Worm (Caenorhabditis elegans) whole organism, young adult: Measurements from ENCODE around the gene F09E10.7.

Experiments used
- B0019.2 ChIP-seq: fragments of 200-800 bp; sonication (Bioruptor generic); conservative IDR thresholded peaks from 2 replicates; pipeline ENCODE4 v1.3.6; 2022; ENCODE audit warnings: missing genetic modification reagents, missing genetic modification characterization, missing compliant biosample characterization
- B0035.1 ChIP-seq: sonication (generic microtip); optimal IDR thresholded peaks from 2 replicates; lab custom pipeline; 2016; ENCODE audit warnings: missing genetic modification characterization, mild to moderate bottlenecking, missing compliant biosample characterization, missing genotype, missing genetic modification reagents
- C06A6.2 ChIP-seq: fragments of 200-800 bp; sonication (Bioruptor generic); conservative IDR thresholded peaks from 2 replicates; pipeline ENCODE4 v1.3.6; 2022; ENCODE audit warnings: missing genetic modification characterization, missing compliant biosample characterization
- D2030.7 ChIP-seq: fragments of 200-800 bp; sonication (Bioruptor generic); IDR thresholded peaks from 2 replicates; pipeline ENCODE4 v1.3.6; 2022; ENCODE audit warnings: missing genetic modification reagents, missing genetic modification characterization, missing compliant biosample characterization
- F23B12.7 ChIP-seq: sonication (generic microtip); optimal IDR thresholded peaks from 2 replicates; lab custom pipeline; 2017; ENCODE audit warnings: missing genetic modification characterization, mild to moderate bottlenecking, missing compliant biosample characterization, antibody characterized with exemption, moderate library complexity; ENCODE audit not compliant: insufficient read depth
- T07F8.4 ChIP-seq: sonication (generic microtip); optimal IDR thresholded peaks from 2 replicates; lab custom pipeline; 2016; ENCODE audit warnings: mild to moderate bottlenecking, missing genetic modification characterization, moderate library complexity, missing compliant biosample characterization
- Y67H2A.10 ChIP-seq: fragments of 200-800 bp; sonication (Bioruptor generic); conservative IDR thresholded peaks from 2 replicates; pipeline ENCODE4 v1.3.6; 2022; ENCODE audit warnings: missing genetic modification reagents, missing genetic modification characterization, missing compliant biosample characterization
- Y79H2A.3 ChIP-seq: fragments of 200-800 bp; sonication (Bioruptor generic); conservative IDR thresholded peaks from 2 replicates; pipeline ENCODE4 v1.3.6; 2022; ENCODE audit warnings: missing genetic modification reagents, missing genetic modification characterization, missing compliant biosample characterization
- Y95B8A.8 ChIP-seq: fragments of 200-800 bp; sonication (Bioruptor generic); IDR thresholded peaks from 2 replicates; pipeline ENCODE4 v1.3.6; 2022; ENCODE audit warnings: missing genetic modification reagents, missing genetic modification characterization, missing compliant biosample characterization
- akir-1 ChIP-seq: fragments of 200-800 bp; sonication (Bioruptor generic); optimal IDR thresholded peaks from 2 replicates; lab custom pipeline; 2018; ENCODE audit warnings: mild to moderate bottlenecking, missing genetic modification characterization, moderate library complexity, missing compliant biosample characterization
- athp-1 ChIP-seq: sonication (generic microtip); optimal IDR thresholded peaks from 2 replicates; lab custom pipeline; 2017; ENCODE audit warnings: mild to moderate bottlenecking, missing genetic modification characterization, missing compliant biosample characterization
- attf-3 ChIP-seq: fragments of 200-800 bp; sonication (Bioruptor generic); conservative IDR thresholded peaks from 2 replicates; pipeline ENCODE4 v1.3.6; 2022; ENCODE audit warnings: missing genetic modification reagents, missing genetic modification characterization, missing compliant biosample characterization
- cebp-1 ChIP-seq, 2 experiments: fragments of 200-800 bp in 1 of 2; sonication (Bioruptor generic) in 1 of 2; sonication (generic microtip) in 1 of 2; IDR thresholded peaks in 1 of 2; optimal IDR thresholded peaks in 1 of 2; 2 replicates each; pipeline versions ENCODE4 v1.3.6 to Lab custom; 2017 to 2022; ENCODE audit warnings: missing compliant biosample characterization in 2 of 2, missing genetic modification characterization in 2 of 2, mild to moderate bottlenecking in 1 of 2, missing genetic modification reagents in 1 of 2, moderate library complexity in 1 of 2
- ceh-100 ChIP-seq: fragments of 200-800 bp; sonication (Bioruptor generic); IDR thresholded peaks from 2 replicates; pipeline ENCODE4 v1.3.6; 2022; ENCODE audit warnings: missing genetic modification reagents, missing genetic modification characterization, missing compliant biosample characterization
- ceh-27 ChIP-seq: fragments of 200-800 bp; sonication (Bioruptor generic); optimal IDR thresholded peaks from 2 replicates; lab custom pipeline; 2018; ENCODE audit warnings: mild to moderate bottlenecking, missing genetic modification characterization, moderate library complexity, missing compliant biosample characterization
- ceh-40 ChIP-seq: fragments of 200-800 bp; sonication (Bioruptor generic); IDR thresholded peaks from 2 replicates; pipeline ENCODE4 v1.3.6; 2022; ENCODE audit warnings: missing genetic modification characterization, missing compliant biosample characterization
- ceh-58 ChIP-seq: fragments of 200-800 bp; sonication (Bioruptor generic); IDR thresholded peaks from 2 replicates; pipeline ENCODE4 v1.3.6; 2022; ENCODE audit warnings: missing genetic modification characterization, missing compliant biosample characterization
- ceh-91 ChIP-seq: fragments of 200-800 bp; sonication (Bioruptor generic); IDR thresholded peaks from 2 replicates; pipeline ENCODE4 v1.3.6; 2022; ENCODE audit warnings: missing genetic modification reagents, missing genetic modification characterization, missing compliant biosample characterization
- chd-7 ChIP-seq: sonication (generic microtip); optimal IDR thresholded peaks from 2 replicates; lab custom pipeline; 2016; ENCODE audit warnings: mild to moderate bottlenecking, missing genetic modification characterization, moderate library complexity, missing compliant biosample characterization
- dpff-1 ChIP-seq: sonication (generic microtip); optimal IDR thresholded peaks from 2 replicates; lab custom pipeline; 2017; ENCODE audit warnings: mild to moderate bottlenecking, missing genetic modification characterization, missing compliant biosample characterization
- hlh-26 ChIP-seq: fragments of 200-800 bp; sonication (Bioruptor generic); conservative IDR thresholded peaks from 2 replicates; pipeline ENCODE4 v1.3.6; 2022; ENCODE audit warnings: missing genetic modification reagents, missing genetic modification characterization, missing compliant biosample characterization
- hmg-1.2 ChIP-seq: fragments of 200-800 bp; sonication (Bioruptor generic); IDR thresholded peaks from 2 replicates; pipeline ENCODE4 v1.3.6; 2022; ENCODE audit warnings: missing genetic modification reagents, missing genetic modification characterization, missing compliant biosample characterization
- hrde-1 ChIP-seq: sonication (generic microtip); optimal IDR thresholded peaks from 2 replicates; lab custom pipeline; 2016; ENCODE audit warnings: missing genetic modification characterization, mild to moderate bottlenecking, missing compliant biosample characterization, moderate library complexity, missing genotype, missing genetic modification reagents, borderline replicate concordance
- lin-26 ChIP-seq: fragments of 200-800 bp; sonication (Bioruptor generic); IDR thresholded peaks from 2 replicates; pipeline ENCODE4 v1.3.6; 2022; ENCODE audit warnings: missing genetic modification reagents, missing genetic modification characterization, missing compliant biosample characterization
- lin-40 ChIP-seq: sonication (generic microtip); optimal IDR thresholded peaks from 2 replicates; lab custom pipeline; 2016; ENCODE audit warnings: missing genetic modification characterization, mild to moderate bottlenecking, missing compliant biosample characterization, missing genotype, missing genetic modification reagents
- madf-10 ChIP-seq: sonication (generic microtip); optimal IDR thresholded peaks from 2 replicates; lab custom pipeline; 2016; ENCODE audit warnings: mild to moderate bottlenecking, missing genetic modification characterization, missing compliant biosample characterization
- mcd-1 ChIP-seq: fragments of 200-800 bp; sonication (Bioruptor generic); IDR thresholded peaks from 2 replicates; pipeline ENCODE4 v1.3.6; 2022; ENCODE audit warnings: missing genetic modification reagents, missing genetic modification characterization, missing compliant biosample characterization
- mxl-1 ChIP-seq: sonication (generic microtip); optimal IDR thresholded peaks from 2 replicates; lab custom pipeline; 2016; ENCODE audit warnings: missing genetic modification characterization, missing compliant biosample characterization
- nfya-1 ChIP-seq: sonication (generic microtip); optimal IDR thresholded peaks from 2 replicates; lab custom pipeline; 2017; ENCODE audit warnings: antibody characterized with exemption, missing compliant biosample characterization, missing genetic modification characterization, borderline replicate concordance; ENCODE audit not compliant: insufficient read depth
- nfya-2 ChIP-seq: fragments of 200-800 bp; sonication (Bioruptor generic); IDR thresholded peaks from 2 replicates; pipeline ENCODE4 v1.3.6; 2022; ENCODE audit warnings: missing genetic modification reagents, missing genetic modification characterization, missing compliant biosample characterization
- nhr-120 ChIP-seq: fragments of 200-800 bp; sonication (Bioruptor generic); IDR thresholded peaks from 2 replicates; pipeline ENCODE4 v1.3.6; 2022; ENCODE audit warnings: missing genetic modification characterization, missing compliant biosample characterization
- nhr-179 ChIP-seq: sonication (generic microtip); optimal IDR thresholded peaks from 2 replicates; lab custom pipeline; 2016; ENCODE audit warnings: mild to moderate bottlenecking, missing genetic modification characterization, missing compliant biosample characterization
- rcor-1 ChIP-seq: fragments of 200-800 bp; sonication (Bioruptor generic); IDR thresholded peaks from 2 replicates; pipeline ENCODE4 v1.3.6; 2022; ENCODE audit warnings: missing genetic modification reagents, missing genetic modification characterization, missing compliant biosample characterization
- snpc-4 ChIP-seq, 5 experiments: fragments of 150-350 bp in 1 of 5; sonication (generic microtip) in 4 of 5; optimal IDR thresholded peaks; 2 replicates each; lab custom pipeline; 2014 to 2018; ENCODE audit warnings: missing genetic modification characterization in 5 of 5, missing biosample characterization in 3 of 5, antibody characterized with exemption in 2 of 5, mild to moderate bottlenecking in 2 of 5, missing compliant biosample characterization in 2 of 5, missing genotype in 2 of 5, moderate library complexity in 2 of 5, missing genetic modification reagents in 1 of 5
- xnd-1 ChIP-seq: sonication (generic microtip); optimal IDR thresholded peaks from 2 replicates; lab custom pipeline; 2016; ENCODE audit warnings: missing genotype, missing genetic modification reagents, missing genetic modification characterization, missing compliant biosample characterization
- ztf-25 ChIP-seq: fragments of 200-800 bp; sonication (Bioruptor generic); IDR thresholded peaks from 2 replicates; pipeline ENCODE4 v1.3.6; 2022; ENCODE audit warnings: missing genetic modification reagents, missing genetic modification characterization, missing compliant biosample characterization
- ztf-28 ChIP-seq: fragments of 200-800 bp; sonication (Bioruptor generic); IDR thresholded peaks from 2 replicates; pipeline ENCODE4 v1.3.6; 2022; ENCODE audit warnings: missing genetic modification reagents, missing genetic modification characterization, missing compliant biosample characterization
- ztf-6 ChIP-seq: fragments of 200-800 bp; sonication (Bioruptor generic); IDR thresholded peaks from 2 replicates; pipeline ENCODE4 v1.3.6; 2022; ENCODE audit warnings: missing genetic modification reagents, missing genetic modification characterization, missing compliant biosample characterization

Gene F09E10.7

DNA sequence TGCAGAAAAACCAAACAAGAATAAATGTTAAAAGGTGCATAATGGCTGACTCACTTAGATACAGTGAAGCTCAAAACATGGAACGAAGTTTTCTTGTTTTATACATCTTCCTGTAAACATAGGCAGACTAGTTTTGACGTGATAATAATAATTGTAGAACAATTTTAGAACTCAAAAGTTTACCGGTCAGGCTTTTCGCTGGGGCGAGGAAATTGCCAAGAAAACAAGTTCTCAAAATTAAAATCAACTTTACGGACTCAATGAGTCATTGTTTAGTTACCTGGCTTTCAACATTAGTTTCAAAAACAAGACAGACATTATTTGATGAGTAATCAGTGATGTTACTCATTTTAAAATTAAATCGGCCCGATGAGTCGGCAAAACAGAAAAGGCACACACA is 28.8 kb downstream of the F09E10.7 start, which contains the start of gene D1005.5:
Gene D1005.5, minus strand, starts transcription at position 101 of the 400 bp plus-strand sequence.
- no peak for TF ChIP-seq cebp-1 (GFP tag; IDR thresholded peaks at IDR 0.05; lab: Robert Waterston, UW)
- peak; percentile 22 for TF ChIP-seq cebp-1 (tag; optimal IDR thresholded peaks at IDR 0.05; lab: Kevin White, UChicago)
- no peak for TF ChIP-seq B0019.2
- no peak for TF ChIP-seq lin-26 (GFP tag; lab: Robert Waterston, UW)

- no peak for TF ChIP-seq snpc-4 (GFP tag; optimal IDR thresholded peaks at IDR 0.05; lab: Kevin White, UChicago)
- peak in 2 of 4 experiments; percentile 78 to 81 for TF ChIP-seq snpc-4 (tag; optimal IDR thresholded peaks at IDR 0.05; lab: Kevin White, UChicago)
- no peak for TF ChIP-seq cebp-1 (GFP tag; IDR thresholded peaks at IDR 0.05; lab: Robert Waterston, UW)
- TF ChIP-seq cebp-1 (tag; optimal IDR thresholded peaks at IDR 0.05; lab: Kevin White, UChicago) = peak; percentile 73
- no peak for TF ChIP-seq ztf-25 (GFP tag; lab: Robert Waterston, UW)
- TF ChIP-seq, all 124 proteins: peak for 2
These were observed 30.4 kb downstream of the F09E10.7 start for ce11 chrX:1471232-1471631.

DNA sequence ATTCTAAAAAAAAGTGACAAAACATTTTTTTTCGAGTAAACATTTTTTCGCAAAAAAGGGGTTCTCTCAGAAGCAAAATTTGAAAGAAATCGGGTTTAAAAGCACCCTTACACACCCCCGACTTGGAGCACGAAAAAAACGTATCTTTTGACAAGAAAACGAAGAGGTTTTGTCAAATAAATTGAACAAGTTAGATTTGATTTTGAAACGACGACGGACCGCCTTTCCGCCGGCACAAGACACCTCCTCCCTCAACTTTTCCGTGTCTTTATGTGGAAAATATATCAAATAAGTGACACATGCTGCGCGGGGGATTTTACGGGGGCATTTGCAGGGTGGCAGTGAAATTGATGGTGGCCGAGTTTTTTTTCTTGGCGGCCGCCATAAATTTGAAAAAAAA is 33.6 kb downstream of the F09E10.7 start:
- no peak for TF ChIP-seq chd-7
- TF ChIP-seq B0019.2 = no peak
- no peak for TF ChIP-seq F23B12.7 (tag; lab: Kevin White, UChicago)
- no peak for TF ChIP-seq akir-1 (GFP tag; lab: Kevin White, UChicago)
- no peak for TF ChIP-seq dpff-1 (tag; lab: Kevin White, UChicago)
- TF ChIP-seq ceh-40 = no peak
- no peak for TF ChIP-seq attf-3
- no peak for TF ChIP-seq athp-1 (tag; lab: Kevin White, UChicago)
- TF ChIP-seq nhr-120 (GFP tag; lab: Robert Waterston, UW) = no peak
- TF ChIP-seq mcd-1 (GFP tag; lab: Robert Waterston, UW) = no peak
- TF ChIP-seq ceh-100 (GFP tag; lab: Robert Waterston, UW) = no peak
- no peak for TF ChIP-seq madf-10 (tag; lab: Kevin White, UChicago)
- no peak for TF ChIP-seq mxl-1 (tag; lab: Kevin White, UChicago)
- no peak for TF ChIP-seq snpc-4 (GFP tag; optimal IDR thresholded peaks at IDR 0.05; lab: Kevin White, UChicago)
- no peak for TF ChIP-seq snpc-4 (tag; optimal IDR thresholded peaks at IDR 0.05; lab: Kevin White, UChicago)
- no peak for TF ChIP-seq rcor-1 (GFP tag; lab: Robert Waterston, UW)
- TF ChIP-seq Y95B8A.8 (GFP tag; lab: Robert Waterston, UW) = no peak
- no peak for TF ChIP-seq xnd-1
- no peak for TF ChIP-seq hrde-1 (tag; lab: Kevin White, UChicago)

- TF ChIP-seq athp-1 (tag; lab: Kevin White, UChicago) (no peak), Y67H2A.10 (GFP tag; lab: Robert Waterston, UW) (no peak), nhr-179 (tag; lab: Kevin White, UChicago) (no peak), nfya-1 (tag; lab: Kevin White, UChicago) (no peak), ceh-27 (GFP tag; lab: Kevin White, UChicago) (no peak), ztf-6 (GFP tag; lab: Robert Waterston, UW) (no peak), nfya-2 (GFP tag; lab: Robert Waterston, UW) (no peak), hmg-1.2 (no peak), ceh-58 (no peak), hlh-26 (GFP tag; lab: Robert Waterston, UW) (no peak), D2030.7 (GFP tag; lab: Robert Waterston, UW) (no peak), C06A6.2 (no peak), ztf-28 (GFP tag; lab: Robert Waterston, UW) (no peak), B0035.1 (no peak), lin-40 (tag; lab: Kevin White, UChicago) (no peak), ceh-91 (GFP tag; lab: Robert Waterston, UW) (no peak), T07F8.4 (tag; lab: Kevin White, UChicago) (no peak), Y79H2A.3 (GFP tag; lab: Robert Waterston, UW) (no peak)
These were observed 37.0 kb downstream of the F09E10.7 start, which contains the start of gene D1005.6 for ce11 chrX:1464699-1465098. Gene D1005.6 (minus strand): TSS chrX:1464799.
